Worm (Caenorhabditis elegans) whole organism, mixed stage, embryonic: Measurements from ENCODE around the gene sri-48.
A peak's percentile ranks its signal among the peaks of the same experiment; 100 is the strongest.

ENCODE experiments used
- M03D4.4 ChIP-seq: sonication (generic microtip); optimal IDR thresholded peaks from 2 replicates; lab custom pipeline; 2017; ENCODE audit warnings: mild to moderate bottlenecking, missing genetic modification characterization, missing compliant biosample characterization
- bed-3 ChIP-seq: fragments of 200-800 bp; sonication (Bioruptor generic); optimal IDR thresholded peaks from 3 replicates; lab custom pipeline; 2018; ENCODE audit warnings: mild to moderate bottlenecking, missing genetic modification characterization, moderate library complexity, missing compliant biosample characterization
- blmp-1 ChIP-seq: fragments of 150-350 bp; optimal IDR thresholded peaks from 2 replicates; lab custom pipeline; 2014; ENCODE audit warnings: missing biosample characterization, missing genetic modification characterization
- ceh-39 ChIP-seq: fragments of 150-350 bp; optimal IDR thresholded peaks from 2 replicates; lab custom pipeline; 2014; ENCODE audit warnings: missing biosample characterization, missing genetic modification characterization
- ceh-43 ChIP-seq: fragments of 200-800 bp; sonication (Bioruptor generic); optimal IDR thresholded peaks from 2 replicates; lab custom pipeline; 2018; ENCODE audit warnings: mild to moderate bottlenecking, missing genetic modification characterization, moderate library complexity, missing compliant biosample characterization
- ceh-83 ChIP-seq: fragments of 200-800 bp; sonication (Bioruptor generic); optimal IDR thresholded peaks from 2 replicates; lab custom pipeline; 2018; ENCODE audit warnings: mild to moderate bottlenecking, missing genetic modification characterization, missing compliant biosample characterization
- ces-1 ChIP-seq: fragments of 150-350 bp; optimal IDR thresholded peaks from 2 replicates; lab custom pipeline; 2014; ENCODE audit warnings: missing biosample characterization, missing genetic modification reagents, missing genetic modification characterization
- cnd-1 ChIP-seq: fragments of 200-800 bp; sonication (Bioruptor generic); optimal IDR thresholded peaks from 2 replicates; lab custom pipeline; 2018; ENCODE audit warnings: mild to moderate bottlenecking, missing genetic modification characterization, missing compliant biosample characterization
- drap-1 ChIP-seq: fragments of 200-800 bp; sonication (Bioruptor generic); optimal IDR thresholded peaks from 3 replicates; lab custom pipeline; 2018; ENCODE audit warnings: mild to moderate bottlenecking, missing genetic modification characterization, missing compliant biosample characterization
- elt-1 ChIP-seq: sonication (generic microtip); optimal IDR thresholded peaks from 2 replicates; lab custom pipeline; 2017; ENCODE audit warnings: missing genetic modification characterization, mild to moderate bottlenecking, missing compliant biosample characterization, antibody characterized with exemption, moderate library complexity, borderline replicate concordance; ENCODE audit not compliant: insufficient read depth
- elt-3 ChIP-seq: fragments of 150-350 bp; optimal IDR thresholded peaks from 2 replicates; lab custom pipeline; 2014; ENCODE audit warnings: missing biosample characterization, missing genetic modification characterization
- ham-2 ChIP-seq: fragments of 200-800 bp; sonication (Bioruptor generic); optimal IDR thresholded peaks from 2 replicates; lab custom pipeline; 2018; ENCODE audit warnings: mild to moderate bottlenecking, missing genetic modification characterization, missing compliant biosample characterization
- hlh-1 ChIP-seq: fragments of 150-350 bp; optimal IDR thresholded peaks from 2 replicates; lab custom pipeline; 2014; ENCODE audit warnings: missing biosample characterization, missing genetic modification reagents, missing genetic modification characterization
- lin-13 ChIP-seq: fragments of 150-350 bp; optimal IDR thresholded peaks from 2 replicates; lab custom pipeline; 2014; ENCODE audit warnings: missing biosample characterization, missing genetic modification characterization
- lin-32 ChIP-seq: fragments of 200-800 bp; sonication (Bioruptor generic); optimal IDR thresholded peaks from 2 replicates; lab custom pipeline; 2018; ENCODE audit warnings: mild to moderate bottlenecking, missing genetic modification characterization, missing compliant biosample characterization
- lsy-2 ChIP-seq: fragments of 150-350 bp; optimal IDR thresholded peaks from 2 replicates; lab custom pipeline; 2014; ENCODE audit warnings: missing biosample characterization, missing genetic modification characterization
- mab-5 ChIP-seq: fragments of 150-350 bp; optimal IDR thresholded peaks from 2 replicates; lab custom pipeline; 2014; ENCODE audit warnings: missing biosample characterization, missing genetic modification characterization
- mep-1 ChIP-seq: fragments of 150-350 bp; optimal IDR thresholded peaks from 2 replicates; lab custom pipeline; 2017; ENCODE audit warnings: missing biosample characterization, missing genetic modification reagents, missing genetic modification characterization, inconsistent platforms
- mls-2 ChIP-seq: sonication (generic microtip); optimal IDR thresholded peaks from 2 replicates; lab custom pipeline; 2016; ENCODE audit warnings: mild to moderate bottlenecking, missing genetic modification characterization, moderate library complexity, missing compliant biosample characterization
- nhr-12 ChIP-seq: fragments of 150-350 bp; optimal IDR thresholded peaks from 2 replicates; lab custom pipeline; 2014; ENCODE audit warnings: missing biosample characterization, missing genetic modification characterization
- nhr-2 ChIP-seq: fragments of 150-350 bp; optimal IDR thresholded peaks from 2 replicates; lab custom pipeline; 2014; ENCODE audit warnings: missing biosample characterization, missing genetic modification characterization
- nhr-237 ChIP-seq: fragments of 150-350 bp; optimal IDR thresholded peaks from 2 replicates; lab custom pipeline; 2014; ENCODE audit warnings: missing biosample characterization, missing genetic modification characterization
- nhr-28 ChIP-seq: fragments of 150-350 bp; optimal IDR thresholded peaks from 2 replicates; lab custom pipeline; 2014; ENCODE audit warnings: missing biosample characterization, missing genetic modification characterization
- nhr-76 ChIP-seq: sonication (generic microtip); optimal IDR thresholded peaks from 2 replicates; lab custom pipeline; 2017; ENCODE audit warnings: missing biosample characterization, missing genetic modification characterization
- pha-4 ChIP-seq: fragments of 150-350 bp; optimal IDR thresholded peaks from 2 replicates; lab custom pipeline; 2018; ENCODE audit warnings: missing biosample characterization, missing genetic modification reagents, missing genetic modification characterization
- sem-2 ChIP-seq: fragments of 200-800 bp; sonication (Bioruptor generic); optimal IDR thresholded peaks from 2 replicates; lab custom pipeline; 2018; ENCODE audit warnings: mild to moderate bottlenecking, missing genetic modification characterization, missing compliant biosample characterization
- snpc-4 ChIP-seq: fragments of 150-350 bp; optimal IDR thresholded peaks from 2 replicates; lab custom pipeline; 2014; ENCODE audit warnings: missing biosample characterization, missing genetic modification characterization
- sptf-1 ChIP-seq: sonication (generic microtip); optimal IDR thresholded peaks from 2 replicates; lab custom pipeline; 2017; ENCODE audit warnings: mild to moderate bottlenecking, missing genetic modification characterization, moderate library complexity, missing compliant biosample characterization
- tbx-8 ChIP-seq: fragments of 200-800 bp; sonication (Bioruptor generic); optimal IDR thresholded peaks from 2 replicates; lab custom pipeline; 2018; ENCODE audit warnings: mild to moderate bottlenecking, missing genetic modification characterization, moderate library complexity, missing compliant biosample characterization
- unc-120 ChIP-seq: sonication (generic microtip); optimal IDR thresholded peaks from 2 replicates; lab custom pipeline; 2017; ENCODE audit warnings: missing genetic modification characterization, missing compliant biosample characterization; ENCODE audit not compliant: poor library complexity, severe bottlenecking
- unc-39 ChIP-seq: fragments of 150-350 bp; optimal IDR thresholded peaks from 2 replicates; lab custom pipeline; 2014; ENCODE audit warnings: missing biosample characterization, missing genetic modification characterization
- unc-62 ChIP-seq: fragments of 150-350 bp; optimal IDR thresholded peaks from 2 replicates; lab custom pipeline; 2014; ENCODE audit warnings: missing biosample characterization, missing genetic modification reagents, missing genetic modification characterization
- zip-8 ChIP-seq: fragments of 150-350 bp; optimal IDR thresholded peaks from 2 replicates; lab custom pipeline; 2014; ENCODE audit warnings: missing biosample characterization, missing genetic modification characterization

sri-48 gene

ce11 chrII:3244758-3245157, 43.6 kb upstream of the sri-48 start:
- no peak for TF ChIP-seq ceh-39
- TF ChIP-seq mep-1, result no peak
- TF ChIP-seq unc-39, result no peak
- no peak for TF ChIP-seq ham-2
- no peak for TF ChIP-seq mls-2 (tag; lab: Kevin White, UChicago)
- TF ChIP-seq bed-3 (GFP tag; lab: Kevin White, UChicago), result no peak
- no peak for TF ChIP-seq drap-1 (GFP tag; lab: Kevin White, UChicago)
- no peak for TF ChIP-seq mab-5 (tag; lab: Kevin White, UChicago)
- no peak for TF ChIP-seq tbx-8 (GFP tag; lab: Kevin White, UChicago)
- TF ChIP-seq nhr-2 (tag; lab: Kevin White, UChicago), result no peak
- no peak for TF ChIP-seq lin-32 (GFP tag; lab: Kevin White, UChicago)

ce11 chrII:3244070-3244469, 42.9 kb upstream of the sri-48 start, which contains the start of gene C17F4.12:
TSS of gene C17F4.12 (minus strand) at chrII:3244170.
- TF ChIP-seq mep-1, result no peak
- TF ChIP-seq nhr-237 (tag; lab: Kevin White, UChicago), result no peak
- TF ChIP-seq M03D4.4 (tag; lab: Kevin White, UChicago), result no peak
- TF ChIP-seq sptf-1 (tag; lab: Kevin White, UChicago), result no peak
- no peak for TF ChIP-seq pha-4 (tag; lab: Kevin White, UChicago)

ce11 chrII:3241842-3242241, 40.7 kb upstream of the sri-48 start:
- TF ChIP-seq blmp-1 (tag; lab: Kevin White, UChicago), result peak; percentile 10
- TF ChIP-seq tbx-8 (GFP tag; lab: Kevin White, UChicago), result no peak
- peak; percentile 88 for TF ChIP-seq elt-3 (tag; lab: Kevin White, UChicago)

ce11 chrII:3240207-3240606, 39.1 kb upstream of the sri-48 start, which contains the start of gene C17F4.3:
TSS of gene C17F4.3 (plus strand) at chrII:3240507.
- TF ChIP-seq elt-3 (tag; lab: Kevin White, UChicago) (no peak), zip-8 (tag; lab: Kevin White, UChicago) (no peak), mep-1 (no peak), nhr-76 (no peak), sptf-1 (tag; lab: Kevin White, UChicago) (no peak), unc-39 (no peak), unc-62 (GFP tag; lab: Kevin White, UChicago) (no peak), mls-2 (tag; lab: Kevin White, UChicago) (no peak), sem-2 (GFP tag; lab: Kevin White, UChicago) (no peak), hlh-1 (tag; lab: Kevin White, UChicago) (no peak), lsy-2 (tag; lab: Kevin White, UChicago) (no peak), nhr-28 (tag; lab: Kevin White, UChicago) (no peak), cnd-1 (tag; lab: Kevin White, UChicago) (no peak), blmp-1 (tag; lab: Kevin White, UChicago) (no peak), drap-1 (GFP tag; lab: Kevin White, UChicago) (no peak), tbx-8 (GFP tag; lab: Kevin White, UChicago) (no peak)

DNA sequence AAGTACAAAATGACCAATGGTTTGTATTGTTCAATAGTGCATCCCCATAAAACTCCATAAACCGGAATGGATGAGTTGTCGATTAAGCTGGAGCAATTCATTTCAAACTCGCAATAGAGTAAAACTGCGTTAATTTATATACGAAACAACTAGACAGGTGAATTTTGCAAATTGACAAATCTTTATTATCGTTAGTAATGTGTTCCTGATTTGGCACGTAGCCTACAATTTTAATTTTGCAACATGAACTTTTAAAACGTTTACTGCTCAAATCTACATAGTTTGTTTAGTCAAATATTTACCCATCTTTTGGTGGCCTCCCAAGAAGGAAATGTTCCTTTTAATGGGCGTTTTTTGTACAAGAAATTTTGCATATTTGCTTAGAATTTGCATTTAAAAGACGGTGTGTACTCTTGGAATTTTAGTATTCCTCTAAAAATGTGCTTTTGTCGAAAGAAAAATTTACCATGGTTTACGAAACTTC, 35.9 kb upstream of the sri-48 start, which contains the start of the genes srz-67 and C17F4.11:
Gene srz-67, minus strand, starts transcription at position 101 of the 484 bp plus-strand sequence.
Gene C17F4.11, plus strand, starts transcription at position 434 of the 484 bp plus-strand sequence.
- no peak for TF ChIP-seq nhr-237 (tag; lab: Kevin White, UChicago)
- TF ChIP-seq ceh-43 (GFP tag; lab: Kevin White, UChicago), result no peak
- TF ChIP-seq mab-5 (tag; lab: Kevin White, UChicago), result no peak
- no peak for TF ChIP-seq drap-1 (GFP tag; lab: Kevin White, UChicago)
- no peak for TF ChIP-seq ceh-39
- TF ChIP-seq nhr-76, result no peak
- TF ChIP-seq nhr-12 (tag; lab: Kevin White, UChicago), result no peak
- no peak for TF ChIP-seq ceh-83
- TF ChIP-seq unc-120, result no peak
- no peak for TF ChIP-seq elt-3 (tag; lab: Kevin White, UChicago)
- no peak for TF ChIP-seq blmp-1 (tag; lab: Kevin White, UChicago)
- TF ChIP-seq tbx-8 (GFP tag; lab: Kevin White, UChicago), result no peak
- no peak for TF ChIP-seq nhr-28 (tag; lab: Kevin White, UChicago)
- TF ChIP-seq, all 35 proteins: peak for 0

DNA sequence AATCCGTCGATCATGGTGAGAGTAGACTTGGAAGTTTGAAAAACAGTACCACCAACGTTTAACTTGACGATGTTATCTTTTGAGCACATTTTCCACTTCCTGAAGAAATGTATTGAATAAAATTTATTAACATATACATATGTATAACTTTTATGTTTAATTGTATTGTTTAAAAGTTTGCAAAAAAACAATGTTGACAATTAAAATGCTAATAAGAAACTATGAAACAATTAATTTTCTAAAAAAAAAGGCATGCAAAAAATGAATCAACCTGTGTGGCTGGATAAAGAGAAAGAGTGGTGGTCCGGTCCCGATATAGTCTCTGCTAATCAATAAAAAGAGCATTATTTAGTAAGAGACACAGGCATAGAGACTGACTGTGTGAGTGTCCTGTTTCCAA, 33.6 kb upstream of the sri-48 start, which contains the start of gene C17F4.8:
Gene C17F4.8, minus strand, starts transcription at position 101 of the 400 bp plus-strand sequence.
- TF ChIP-seq snpc-4, result no peak
- no peak for TF ChIP-seq unc-120
- TF ChIP-seq blmp-1 (tag; lab: Kevin White, UChicago), result no peak
- TF ChIP-seq M03D4.4 (tag; lab: Kevin White, UChicago), result no peak
- TF ChIP-seq sem-2 (GFP tag; lab: Kevin White, UChicago), result no peak
- TF ChIP-seq ces-1 (GFP tag; lab: Kevin White, UChicago), result no peak
- no peak for TF ChIP-seq nhr-237 (tag; lab: Kevin White, UChicago)
- TF ChIP-seq zip-8 (tag; lab: Kevin White, UChicago), result no peak
- no peak for TF ChIP-seq bed-3 (GFP tag; lab: Kevin White, UChicago)
- TF ChIP-seq elt-3 (tag; lab: Kevin White, UChicago), result no peak
- TF ChIP-seq elt-1 (tag; lab: Kevin White, UChicago), result no peak
- no peak for TF ChIP-seq nhr-76
- TF ChIP-seq hlh-1 (tag; lab: Kevin White, UChicago), result no peak
- no peak for TF ChIP-seq ham-2
- no peak for TF ChIP-seq ceh-43 (GFP tag; lab: Kevin White, UChicago)
- no peak for TF ChIP-seq lin-13
- TF ChIP-seq nhr-12 (tag; lab: Kevin White, UChicago), result no peak
- no peak for TF ChIP-seq nhr-2 (tag; lab: Kevin White, UChicago)
- no peak for TF ChIP-seq tbx-8 (GFP tag; lab: Kevin White, UChicago)
